Fruit fly (Drosophila melanogaster) ovary, adult (tissue): ENCODE data around the gene p53.

Experiments used
- CG17801 ChIP-seq: fragments of 200-800 bp; optimal IDR thresholded peaks from 2 replicates; lab custom pipeline; 2019; ENCODE audit warnings: missing biosample characterization, mild to moderate bottlenecking, missing genetic modification characterization, moderate library complexity; ENCODE audit not compliant: partially characterized antibody

The p53 gene

dm6 chr3R:23053936-23054335 lies at the start of gene p53:
TSS of gene p53 (minus strand) at chr3R:23054082.
- no peak for TF ChIP-seq CG17801 (GFP tag; lab: Kevin White, UChicago)

dm6 chr3R:23099233-23099632 lies 45.4 kb upstream of the p53 start, which contains the start of gene CG6738:
TSS of gene CG6738 (plus strand) at chr3R:23099533.
- no peak for TF ChIP-seq CG17801 (GFP tag; lab: Kevin White, UChicago)

- no peak for TF ChIP-seq CG17801 (GFP tag; lab: Kevin White, UChicago)
Measured at dm6 chr3R:23097197-23097809, 43.4 kb upstream of the p53 start, which contains the start of gene CG6733. TSS of gene CG6733 (plus strand) at chr3R:23097728.

dm6 chr3R:23095346-23095745 lies 41.5 kb upstream of the p53 start, which contains the start of gene CG17109:
TSS of gene CG17109 (plus strand) at chr3R:23095690.
- TF ChIP-seq CG17801 (GFP tag; lab: Kevin White, UChicago), result no peak

- peak; percentile 46 for TF ChIP-seq CG17801 (GFP tag; lab: Kevin White, UChicago)
Measured at dm6 chr3R:23091586-23092228, 37.8 kb upstream of the p53 start, which contains the start of the genes CG17110 and CG6726. TSS of gene CG17110 (plus strand) at chr3R:23091724. TSS of gene CG6726 (plus strand) at chr3R:23091724.

- no peak for TF ChIP-seq CG17801 (GFP tag; lab: Kevin White, UChicago)
Measured at dm6 chr3R:23088252-23088651, 34.4 kb upstream of the p53 start.

dm6 chr3R:23081265-23081664 lies 27.4 kb upstream of the p53 start:
- no peak for TF ChIP-seq CG17801 (GFP tag; lab: Kevin White, UChicago)

- no peak for TF ChIP-seq CG17801 (GFP tag; lab: Kevin White, UChicago)
Measured at dm6 chr3R:23074480-23074879, 20.6 kb upstream of the p53 start.

- no peak for TF ChIP-seq CG17801 (GFP tag; lab: Kevin White, UChicago)
Measured at dm6 chr3R:23067209-23067826, 13.4 kb upstream of the p53 start, which contains the start of gene CG17111. TSS of gene CG17111 (minus strand) at chr3R:23067259.

dm6 chr3R:23061209-23061608 lies 7.3 kb upstream of the p53 start, which contains the start of the genes sav and Ublcp1:
TSS of gene sav (minus strand) at chr3R:23061304.
TSS of gene Ublcp1 (plus strand) at chr3R:23061493.
- peak; percentile 50 for TF ChIP-seq CG17801 (GFP tag; lab: Kevin White, UChicago)

dm6 chr3R:23060166-23060565 lies 6.3 kb upstream of the p53 start:
- no peak for TF ChIP-seq CG17801 (GFP tag; lab: Kevin White, UChicago)

dm6 chr3R:23058858-23059257 lies 5.0 kb upstream of the p53 start, which contains the start of gene Ctns:
TSS of gene Ctns (minus strand) at chr3R:23058958.
- no peak for TF ChIP-seq CG17801 (GFP tag; lab: Kevin White, UChicago)

dm6 chr3R:23057390-23057789 lies 3.5 kb upstream of the p53 start:
- no peak for TF ChIP-seq CG17801 (GFP tag; lab: Kevin White, UChicago)

- no peak for TF ChIP-seq CG17801 (GFP tag; lab: Kevin White, UChicago)
Measured at dm6 chr3R:23056753-23057152, 2.9 kb upstream of the p53 start.

- no peak for TF ChIP-seq CG17801 (GFP tag; lab: Kevin White, UChicago)
Measured at dm6 chr3R:23056113-23056512, 2.2 kb upstream of the p53 start.
